Fruit fly (Drosophila melanogaster) whole organism, embryonic: ENCODE results near the gene CG42671.

ENCODE experiments used
- Atf6 ChIP-seq: fragments of 200-800 bp; sonication (Bioruptor generic); IDR thresholded peaks from 2 replicates; pipeline ENCODE4 v1.3.6; 2022; ENCODE audit warnings: missing biosample characterization, missing genetic modification characterization
- CG10209 ChIP-seq: fragments of 200-800 bp; sonication (Bioruptor generic); optimal IDR thresholded peaks from 3 replicates; lab custom pipeline; 2017; ENCODE audit warnings: missing biosample characterization, mild to moderate bottlenecking, missing genetic modification characterization, missing genetic modification reagents
- CG1024 ChIP-seq: fragments of 200-800 bp; sonication (Bioruptor generic); IDR thresholded peaks from 2 replicates; pipeline ENCODE4 v1.3.6; 2022; ENCODE audit warnings: missing biosample characterization, missing genetic modification characterization
- CG11085 ChIP-seq: fragments of 200-800 bp; sonication (Bioruptor generic); IDR thresholded peaks from 2 replicates; pipeline ENCODE4 v1.3.6; 2022; ENCODE audit warnings: missing biosample characterization, missing genetic modification characterization
- CG11456 ChIP-seq: fragments of 200-800 bp; sonication (Bioruptor generic); IDR thresholded peaks from 3 replicates; pipeline ENCODE4 v1.3.6; 2022; ENCODE audit warnings: missing biosample characterization, missing genetic modification characterization
- CG11504 ChIP-seq: fragments of 200-800 bp; sonication (Bioruptor generic); optimal IDR thresholded peaks from 3 replicates; lab custom pipeline; 2019; ENCODE audit warnings: missing biosample characterization, mild to moderate bottlenecking, missing genetic modification characterization, moderate library complexity
- CG11560 ChIP-seq: fragments of 200-800 bp; sonication (Bioruptor generic); IDR thresholded peaks from 3 replicates; pipeline ENCODE4 v1.3.6; 2022; ENCODE audit warnings: missing biosample characterization, missing genetic modification characterization
- CG1233 ChIP-seq: fragments of 200-800 bp; sonication (Bioruptor generic); optimal IDR thresholded peaks from 4 replicates; lab custom pipeline; 2018; ENCODE audit warnings: missing biosample characterization, mild to moderate bottlenecking, missing genetic modification characterization
- CG13296 ChIP-seq: fragments of 200-800 bp; sonication (Bioruptor generic); optimal IDR thresholded peaks from 3 replicates; lab custom pipeline; 2018; ENCODE audit warnings: missing biosample characterization, mild to moderate bottlenecking, missing genetic modification characterization
- CG13894 ChIP-seq: fragments of 200-800 bp; sonication (Bioruptor generic); optimal IDR thresholded peaks from 3 replicates; lab custom pipeline; 2018; ENCODE audit warnings: missing biosample characterization, mild to moderate bottlenecking, missing genetic modification characterization, moderate library complexity
- CG16863 ChIP-seq: fragments of 200-800 bp; sonication (Bioruptor generic); optimal IDR thresholded peaks from 3 replicates; lab custom pipeline; 2016; ENCODE audit warnings: missing biosample characterization, missing genetic modification characterization
- CG17359 ChIP-seq: fragments of 200-800 bp; sonication (Bioruptor generic); optimal IDR thresholded peaks from 3 replicates; lab custom pipeline; 2018; ENCODE audit warnings: missing biosample characterization, mild to moderate bottlenecking, missing genetic modification characterization, moderate library complexity
- CG31388 ChIP-seq: fragments of 200-800 bp; sonication (Bioruptor generic); optimal IDR thresholded peaks from 2 replicates; lab custom pipeline; 2016; ENCODE audit warnings: missing biosample characterization, missing genetic modification characterization
- CG32772 ChIP-seq: fragments of 200-800 bp; sonication (Bioruptor generic); IDR thresholded peaks from 2 replicates; pipeline ENCODE4 v1.3.6; 2022; ENCODE audit warnings: missing biosample characterization, missing genetic modification characterization
- CG33557 ChIP-seq: fragments of 200-800 bp; sonication (Bioruptor generic); optimal IDR thresholded peaks from 2 replicates; lab custom pipeline; 2019; ENCODE audit warnings: missing biosample characterization, mild to moderate bottlenecking, missing genetic modification characterization, moderate library complexity
- CG43689 ChIP-seq: fragments of 200-800 bp; sonication (Bioruptor generic); IDR thresholded peaks from 2 replicates; pipeline ENCODE4 v1.3.6; 2022; ENCODE audit warnings: missing biosample characterization, missing genetic modification characterization
- CG4854 ChIP-seq: fragments of 200-800 bp; sonication (Bioruptor generic); optimal IDR thresholded peaks from 2 replicates; lab custom pipeline; 2016; ENCODE audit warnings: missing biosample characterization, missing genetic modification characterization, inconsistent platforms
- CG6813 ChIP-seq: fragments of 200-800 bp; sonication (Bioruptor generic); optimal IDR thresholded peaks from 2 replicates; lab custom pipeline; 2017; ENCODE audit warnings: missing biosample characterization, missing genetic modification characterization, mild to moderate bottlenecking, moderate library complexity, missing genetic modification reagents
- CG7357 ChIP-seq: fragments of 200-800 bp; sonication (Bioruptor generic); IDR thresholded peaks from 3 replicates; pipeline ENCODE4 v1.3.6; 2022; ENCODE audit warnings: missing biosample characterization, missing genetic modification characterization
- CG8359 ChIP-seq: fragments of 200-800 bp; sonication (Bioruptor generic); optimal IDR thresholded peaks from 2 replicates; lab custom pipeline; 2017; ENCODE audit warnings: missing biosample characterization, mild to moderate bottlenecking, missing genetic modification characterization, borderline replicate concordance
- E2f1 ChIP-seq: fragments of 200-800 bp; sonication (Bioruptor generic); IDR thresholded peaks from 2 replicates; pipeline ENCODE4 v1.3.6; 2022; ENCODE audit warnings: missing biosample characterization, missing genetic modification characterization
- Ets65A ChIP-seq: fragments of 200-800 bp; sonication (Bioruptor generic); peaks from one replicate; lab custom pipeline; 2016; ENCODE audit warnings: missing biosample characterization, missing genetic modification characterization
- Gug ChIP-seq: fragments of 200-800 bp; sonication (Bioruptor generic); IDR thresholded peaks from 4 replicates; pipeline ENCODE4 v1.3.6; 2022; ENCODE audit warnings: missing biosample characterization, missing genetic modification characterization
- Jarid2 ChIP-seq: fragments of 200-800 bp; sonication (Bioruptor generic); optimal IDR thresholded peaks from 3 replicates; lab custom pipeline; 2017; ENCODE audit warnings: mild to moderate bottlenecking, missing biosample characterization, missing genetic modification reagents, missing genetic modification characterization
- Kr ChIP-seq: fragments of 200-800 bp; sonication (Bioruptor generic); optimal IDR thresholded peaks from 2 replicates; lab custom pipeline; 2017; ENCODE audit warnings: missing biosample characterization, mild to moderate bottlenecking, missing genetic modification characterization
- Lpt ChIP-seq: fragments of >200 bp; optimal IDR thresholded peaks from 2 replicates; lab custom pipeline; 2018; ENCODE audit warnings: missing biosample characterization, missing genetic modification characterization
- Med ChIP-seq: fragments of 200-800 bp; sonication (Bioruptor generic); peaks from one replicate; lab custom pipeline; 2016; ENCODE audit warnings: missing biosample characterization, missing genetic modification characterization, mild to moderate bottlenecking, inconsistent platforms, moderate library complexity
- Pdp1 ChIP-seq, 2 experiments: fragments of 200-800 bp; sonication (Bioruptor generic); optimal IDR thresholded peaks; 3 replicates each; lab custom pipeline; 2016; ENCODE audit warnings: missing biosample characterization in 2 of 2, missing genetic modification characterization in 2 of 2, mild to moderate bottlenecking in 1 of 2, moderate library complexity in 1 of 2
- Rx ChIP-seq: fragments of 200-800 bp; sonication (Bioruptor generic); IDR thresholded peaks from 2 replicates; pipeline ENCODE4 v1.3.6; 2022; ENCODE audit warnings: missing biosample characterization, missing genetic modification characterization
- Sry-β ChIP-seq: fragments of 200-800 bp; sonication (Bioruptor generic); optimal IDR thresholded peaks from 2 replicates; lab custom pipeline; 2018; ENCODE audit warnings: missing biosample characterization, mild to moderate bottlenecking, missing genetic modification characterization, moderate library complexity
- bsh ChIP-seq, 2 experiments: fragments of 200-800 bp; sonication (Bioruptor generic); optimal IDR thresholded peaks; 2 replicates each; lab custom pipeline; 2017 to 2018; ENCODE audit warnings: mild to moderate bottlenecking in 2 of 2, missing biosample characterization in 2 of 2, missing genetic modification characterization in 2 of 2, moderate library complexity in 1 of 2
- cas ChIP-seq: fragments of 200-800 bp; sonication (Bioruptor generic); IDR thresholded peaks from 2 replicates; pipeline ENCODE4 v1.3.6; 2022; ENCODE audit warnings: missing biosample characterization, missing genetic modification characterization
- dpn ChIP-seq, 2 experiments: fragments of 200-800 bp; sonication (Bioruptor generic); optimal IDR thresholded peaks; 3 replicates each; lab custom pipeline; 2016; ENCODE audit warnings: missing biosample characterization in 2 of 2, missing genetic modification characterization in 2 of 2
- esg ChIP-seq: fragments of 200-800 bp; sonication (Bioruptor generic); conservative IDR thresholded peaks from 2 replicates; pipeline ENCODE4 v1.3.6; 2022; ENCODE audit warnings: missing biosample characterization, missing genetic modification characterization
- fd3F ChIP-seq: fragments of 200-800 bp; sonication (Bioruptor generic); optimal IDR thresholded peaks from 2 replicates; lab custom pipeline; 2018; ENCODE audit warnings: missing biosample characterization, mild to moderate bottlenecking, missing genetic modification characterization, moderate library complexity
- gce ChIP-seq: fragments of 200-800 bp; sonication (Bioruptor generic); IDR thresholded peaks from 3 replicates; pipeline ENCODE4 v1.3.6; 2022; ENCODE audit warnings: missing biosample characterization, missing genetic modification characterization
- gt ChIP-seq: fragments of 200-800 bp; sonication (Bioruptor generic); IDR thresholded peaks from 2 replicates; pipeline ENCODE4 v1.3.6; 2022; ENCODE audit warnings: missing biosample characterization, missing genetic modification characterization
- hth ChIP-seq: fragments of >200 bp; optimal IDR thresholded peaks from 2 replicates; lab custom pipeline; 2017; ENCODE audit warnings: inconsistent platforms
- nom ChIP-seq: fragments of 200-800 bp; sonication (Bioruptor generic); optimal IDR thresholded peaks from 2 replicates; lab custom pipeline; 2017; ENCODE audit warnings: missing biosample characterization, missing genetic modification characterization, mild to moderate bottlenecking, moderate library complexity, missing genetic modification reagents
- otp ChIP-seq: fragments of 200-800 bp; sonication (Bioruptor generic); IDR thresholded peaks from 3 replicates; pipeline ENCODE4, ENCODE4 v1.3.6; 2022; ENCODE audit warnings: missing biosample characterization, missing genetic modification characterization
- pan ChIP-seq, 4 experiments: fragments of >200 bp in 3 of 4; fragments of 200-800 bp in 1 of 4; sonication (Bioruptor generic) in 1 of 4; optimal IDR thresholded peaks in 3 of 4; IDR thresholded peaks in 1 of 4; 2 replicates each; pipeline versions ENCODE4 v1.3.6 to Lab custom; 2017 to 2022; ENCODE audit warnings: missing biosample characterization in 2 of 4, missing genetic modification characterization in 2 of 4, mixed read lengths in 1 of 4
- salm ChIP-seq: fragments of 200-800 bp; sonication (Bioruptor generic); optimal IDR thresholded peaks from 2 replicates; lab custom pipeline; 2018; ENCODE audit warnings: missing biosample characterization, mild to moderate bottlenecking, missing genetic modification characterization
- sc ChIP-seq, 3 experiments: fragments of >200 bp in 2 of 3; fragments of 200-800 bp in 1 of 3; sonication (Bioruptor generic) in 1 of 3; optimal IDR thresholded peaks; 2 replicates in 2 of 3; 3 replicates in 1 of 3; lab custom pipeline; 2017; ENCODE audit warnings: mild to moderate bottlenecking in 1 of 3, missing biosample characterization in 1 of 3, missing genetic modification characterization in 1 of 3, missing genetic modification reagents in 1 of 3
- shn ChIP-seq: fragments of 200-800 bp; sonication (Bioruptor generic); optimal IDR thresholded peaks from 3 replicates; lab custom pipeline; 2016; ENCODE audit warnings: missing biosample characterization, missing genetic modification characterization
- slou ChIP-seq: fragments of 200-800 bp; sonication (Bioruptor generic); optimal IDR thresholded peaks from 3 replicates; lab custom pipeline; 2016; ENCODE audit warnings: missing biosample characterization, missing genetic modification characterization
- usp ChIP-seq: fragments of >200 bp; optimal IDR thresholded peaks from 2 replicates; lab custom pipeline; 2017; ENCODE audit warnings: missing biosample characterization, missing genetic modification characterization
- yki ChIP-seq: fragments of >200 bp; optimal IDR thresholded peaks from 3 replicates; lab custom pipeline; 2018

The CG42671 gene

dm6 chr3L:11273444-11274141 is 59.3 kb downstream of the CG42671 start (continued):
- peak; percentile 63 for TF ChIP-seq CG33557 (GFP tag; lab: Kevin White, UChicago)
- TF ChIP-seq CG17359 (tag; lab: Kevin White, UChicago) = no peak
- TF ChIP-seq shn (GFP tag; lab: Kevin White, UChicago) = no peak
- no peak for TF ChIP-seq sc (optimal IDR thresholded peaks at IDR 0.05; lab: Kevin White, UChicago)
- peak; percentile 42 for TF ChIP-seq sc (GFP tag; optimal IDR thresholded peaks at IDR 0.05; lab: Kevin White, UChicago)
- peak; percentile 31 for TF ChIP-seq salm (tag; lab: Kevin White, UChicago)
- no peak for TF ChIP-seq Ets65A (GFP tag; lab: Kevin White, UChicago)
- no peak for TF ChIP-seq yki (lab: Kevin White, UChicago)
- TF ChIP-seq cas (GFP tag; lab: Robert Waterston, UW) = no peak
- no peak for TF ChIP-seq CG11085
- no peak for TF ChIP-seq CG7357 (GFP tag; lab: Robert Waterston, UW)
- no peak for TF ChIP-seq fd3F (GFP tag; lab: Kevin White, UChicago)
- TF ChIP-seq CG16863 (GFP tag; lab: Kevin White, UChicago) = no peak

- TF ChIP-seq gce (GFP tag; lab: Robert Waterston, UW) (no peak), CG1024 (GFP tag; lab: Robert Waterston, UW) (no peak), hth (lab: Kevin White, UChicago) (no peak), Lpt (no peak), Gug (GFP tag; lab: Robert Waterston, UW) (no peak), yki (lab: Kevin White, UChicago) (no peak), CG11456 (GFP tag; lab: Robert Waterston, UW) (no peak), Atf6 (no peak), Med (GFP tag; lab: Kevin White, UChicago) (peak; percentile 36), Pdp1 (GFP tag; optimal IDR thresholded peaks at IDR 0.05; lab: Kevin White, UChicago) (peak in 1 of 2 experiments; percentile 81), CG10209 (GFP tag; lab: Kevin White, UChicago) (no peak), CG33557 (GFP tag; lab: Kevin White, UChicago) (no peak), nom (peak; percentile 37), CG1233 (GFP tag; lab: Kevin White, UChicago) (no peak), bsh (GFP tag; optimal IDR thresholded peaks at IDR 0.05; lab: Kevin White, UChicago) (peak in 1 of 2 experiments; percentile 9), CG13296 (GFP tag; lab: Kevin White, UChicago) (no peak), E2f1 (no peak), Sry-β (GFP tag; lab: Kevin White, UChicago) (no peak), CG8359 (no peak), CG31388 (no peak), dpn (GFP tag; optimal IDR thresholded peaks at IDR 0.05; lab: Kevin White, UChicago) (no peak), CG11504 (tag; lab: Kevin White, UChicago) (no peak), CG43689 (GFP tag; lab: Robert Waterston, UW) (no peak), Rx (GFP tag; lab: Robert Waterston, UW) (no peak), salm (tag; lab: Kevin White, UChicago) (no peak), CG6813 (no peak), gt (no peak), CG32772 (0 out of 2 replicates have a peak, but pooled peaks have one; percentile 32), usp (GFP tag; lab: Kevin White, UChicago) (no peak), slou (no peak), CG13894 (peak; percentile 22), otp (GFP tag; lab: Robert Waterston, UW) (no peak), Jarid2 (GFP tag; lab: Kevin White, UChicago) (no peak), CG11560 (tag; lab: Robert Waterston, UW) (no peak), CG4854 (GFP tag; lab: Kevin White, UChicago) (no peak), esg (no peak), pan (optimal IDR thresholded peaks at IDR 0.05; lab: Kevin White, UChicago) (no peak), pan (GFP tag; optimal IDR thresholded peaks at IDR 0.05 in 1 of 2, IDR thresholded peaks at IDR 0.05 in 1 of 2) (no peak), Kr (GFP tag; lab: Kevin White, UChicago) (no peak)
Measured at dm6 chr3L:11274142-11274672, 59.9 kb downstream of the CG42671 start.
